Worm (Caenorhabditis elegans) whole organism, young adult: Measurements from ENCODE around the gene F46B3.7.
"Not testable (repeated sequence)": the region's sequence is repeated elsewhere in the genome, so short reads cannot be mapped to it uniquely, and the experiment has no call there.

ENCODE experiments used
- hmg-1.2 ChIP-seq: fragments of 200-800 bp; sonication (Bioruptor generic); IDR thresholded peaks from 2 replicates; pipeline ENCODE4 v1.3.6; 2022; ENCODE audit warnings: missing genetic modification reagents, missing genetic modification characterization, missing compliant biosample characterization
- mcd-1 ChIP-seq: fragments of 200-800 bp; sonication (Bioruptor generic); IDR thresholded peaks from 2 replicates; pipeline ENCODE4 v1.3.6; 2022; ENCODE audit warnings: missing genetic modification reagents, missing genetic modification characterization, missing compliant biosample characterization
- ztf-3 ChIP-seq: fragments of 200-800 bp; sonication (Bioruptor generic); optimal IDR thresholded peaks from 2 replicates; lab custom pipeline; 2018; ENCODE audit warnings: mild to moderate bottlenecking, missing genetic modification characterization, missing compliant biosample characterization

F46B3.7 gene

ce11 chrV:20568995-20569394 is 49.5 kb downstream of the F46B3.7 start, which contains the start of gene F26F2.4:
F26F2.4 (plus strand) TSS chrV:20569295.
- TF ChIP-seq hmg-1.2, ztf-3, mcd-1: not testable (repeated sequence)
